Fruit fly (Drosophila melanogaster): ENCODE data around the gene Glyp.

Gene Glyp

dm6 chr2L:2151544-2152290 is 21.1 kb downstream of the Glyp start, which contains the start of gene AIF (continued):
- TF ChIP-seq HLH4C (GFP tag; IDR thresholded peaks at IDR 0.05; ENCODE audit: partially characterized antibody): no peak
- TF ChIP-seq trh (GFP tag; optimal IDR thresholded peaks at IDR 0.05): no peak
- no peak for TF ChIP-seq Dip2 (GFP tag; IDR thresholded peaks at IDR 0.05)
- TF ChIP-seq CG9437 (GFP tag; optimal IDR thresholded peaks at IDR 0.05): peak; percentile 80
- TF ChIP-seq dm (GFP tag; optimal IDR thresholded peaks at IDR 0.05): peak; percentile 63
- TF ChIP-seq CG30020 (tag; optimal IDR thresholded peaks at IDR 0.05): peak; percentile 54
- TF ChIP-seq row (GFP tag; IDR thresholded peaks at IDR 0.05): peak; percentile 73
- TF ChIP-seq CG12659 (GFP tag; optimal IDR thresholded peaks at IDR 0.05): peak; percentile 26
- peak; percentile 55 for TF ChIP-seq pzg (GFP tag; optimal IDR thresholded peaks at IDR 0.05)
- TF ChIP-seq CG11247 (GFP tag; IDR thresholded peaks at IDR 0.05): no peak
- TF ChIP-seq Pdp1 (GFP tag; optimal IDR thresholded peaks at IDR 0.05): peak in 1 of 2 experiments; percentile 96
- TF ChIP-seq CG11504 (tag; optimal IDR thresholded peaks at IDR 0.05): no peak
- peak; percentile 59 for TF ChIP-seq Med (GFP tag)
- peak; percentile 37 for TF ChIP-seq sens (GFP tag)
- TF ChIP-seq Dp (GFP tag; optimal IDR thresholded peaks at IDR 0.05): peak; percentile 41
- TF ChIP-seq MESR4 (GFP tag; optimal IDR thresholded peaks at IDR 0.05): peak; percentile 63
- peak; percentile 81 for TF ChIP-seq YL-1 (GFP tag; optimal IDR thresholded peaks at IDR 0.05)
- TF ChIP-seq hb (GFP tag; IDR thresholded peaks at IDR 0.05; ENCODE audit: partially characterized antibody): 0 out of 3 replicates have a peak, but pooled peaks have one; percentile 25
- peak; percentile 30 for TF ChIP-seq CG2116 (GFP tag; optimal IDR thresholded peaks at IDR 0.05)
- TF ChIP-seq CG12155 (GFP tag; optimal IDR thresholded peaks at IDR 0.05): no peak
- 0 out of 2 replicates have a peak, but pooled peaks have one; percentile 18 for TF ChIP-seq sim (GFP tag; IDR thresholded peaks at IDR 0.05)
- TF ChIP-seq NC2β (GFP tag; optimal IDR thresholded peaks at IDR 0.05): peak; percentile 17

dm6 chr2L:2155453-2155852 is 24.8 kb downstream of the Glyp start, which contains the start of gene CG15382:
Gene CG15382, plus strand, starts transcription at chr2L:2155753.
- TF ChIP-seq Bteb2 (GFP tag; optimal IDR thresholded peaks at IDR 0.05) (no peak), dmrt99B (tag; optimal IDR thresholded peaks at IDR 0.05) (no peak), Elba2 (GFP tag; optimal IDR thresholded peaks at IDR 0.05) (peak; percentile 38), CG10267 (tag; optimal IDR thresholded peaks at IDR 0.05) (no peak)

- TF ChIP-seq HmgD (GFP tag; optimal IDR thresholded peaks at IDR 0.05) (no peak), cas (GFP tag; IDR thresholded peaks at IDR 0.05) (no peak), CG9437 (GFP tag; optimal IDR thresholded peaks at IDR 0.05) (peak; percentile 80), usp (GFP tag; optimal IDR thresholded peaks at IDR 0.05) (no peak), pros (GFP tag; optimal IDR thresholded peaks at IDR 0.05) (peak; percentile 97), wdn (GFP tag; IDR thresholded peaks at IDR 0.05) (no peak; the same call in 1 of the 2 replicates), CG17829 (tag; optimal IDR thresholded peaks at IDR 0.05) (peak; percentile 6), CG15011 (GFP tag; optimal IDR thresholded peaks at IDR 0.05) (no peak), gce (GFP tag; IDR thresholded peaks at IDR 0.05) (peak; percentile 19; the same call in 1 of the 3 replicates), rib (GFP tag; IDR thresholded peaks at IDR 0.05) (no peak), H2.0 (GFP tag; IDR thresholded peaks at IDR 0.05) (peak; percentile 52), CG16813 (GFP tag; IDR thresholded peaks at IDR 0.05; ENCODE audit: partially characterized antibody) (no peak), CG11504 (tag; optimal IDR thresholded peaks at IDR 0.05) (no peak), dati (GFP tag; IDR thresholded peaks at IDR 0.05) (no peak), CG17359 (tag; optimal IDR thresholded peaks at IDR 0.05) (peak; percentile 33), CG4707 (GFP tag; optimal IDR thresholded peaks at IDR 0.05) (no peak), CG4360 (GFP tag; IDR thresholded peaks at IDR 0.05) (peak; percentile 79), hb (GFP tag; IDR thresholded peaks at IDR 0.05; ENCODE audit: partially characterized antibody) (no peak), z (GFP tag; IDR thresholded peaks at IDR 0.05) (peak; percentile 32; the same call in 1 of the 3 replicates), Asciz (GFP tag; optimal IDR thresholded peaks at IDR 0.05) (no peak), Hr39 (optimal IDR thresholded peaks at IDR 0.05) (no peak), grn (GFP tag; optimal IDR thresholded peaks at IDR 0.05) (peak; percentile 65)
Observed at dm6 chr2L:2161244-2162243, 30.9 kb downstream of the Glyp start.
